Worm (Caenorhabditis elegans) whole organism, L1 larva: ENCODE measurements around the gene T19B10.12.

Experiments used
- aly-2 ChIP-seq: fragments of 150-350 bp; optimal IDR thresholded peaks from 2 replicates; lab custom pipeline; 2014; ENCODE audit warnings: missing biosample characterization, missing genetic modification characterization
- ama-1 ChIP-seq: fragments of 150-350 bp; optimal IDR thresholded peaks from 2 replicates; lab custom pipeline; 2014
- blmp-1 ChIP-seq: fragments of 150-350 bp; optimal IDR thresholded peaks from 2 replicates; lab custom pipeline; 2014; ENCODE audit warnings: missing biosample characterization, missing genetic modification characterization
- ceh-82 ChIP-seq, 3 experiments: fragments of 150-350 bp in 1 of 3; sonication (generic microtip) in 2 of 3; optimal IDR thresholded peaks; 2 replicates each; lab custom pipeline; 2014 to 2017; ENCODE audit warnings: missing biosample characterization in 3 of 3, missing genetic modification characterization in 3 of 3
- efl-1 ChIP-seq, 4 experiments: fragments of 150-350 bp; optimal IDR thresholded peaks in 3 of 4; peaks in 1 of 4; 1 replicate in 1 of 4; 2 replicates in 3 of 4; lab custom pipeline; 2014; ENCODE audit warnings: missing biosample characterization in 2 of 4, missing genetic modification characterization in 2 of 4, missing genetic modification reagents in 2 of 4
- elt-2 ChIP-seq: sonication (generic microtip); optimal IDR thresholded peaks from 2 replicates; lab custom pipeline; 2016; ENCODE audit warnings: missing genetic modification characterization, mild to moderate bottlenecking, inconsistent platforms, missing compliant biosample characterization, missing genetic modification reagents
- ets-5 ChIP-seq: fragments of 200-800 bp; sonication (Bioruptor generic); IDR thresholded peaks from 2 replicates; pipeline ENCODE4 v1.3.6; 2022; ENCODE audit warnings: missing genetic modification characterization, missing compliant biosample characterization
- fkh-10 ChIP-seq: sonication (generic microtip); optimal IDR thresholded peaks from 2 replicates; lab custom pipeline; 2017; ENCODE audit warnings: missing biosample characterization, missing genetic modification reagents, missing genetic modification characterization
- jun-1 ChIP-seq: fragments of 150-350 bp; optimal IDR thresholded peaks from 2 replicates; lab custom pipeline; 2014; ENCODE audit warnings: missing biosample characterization, missing genetic modification reagents, missing genetic modification characterization
- lsy-2 ChIP-seq, 2 experiments: fragments of 150-350 bp; optimal IDR thresholded peaks; 2 replicates each; lab custom pipeline; 2014; ENCODE audit warnings: missing biosample characterization in 2 of 2, missing genetic modification characterization in 2 of 2
- mef-2 ChIP-seq: fragments of 150-350 bp; optimal IDR thresholded peaks from 2 replicates; lab custom pipeline; 2014; ENCODE audit warnings: missing biosample characterization, missing genetic modification characterization
- mep-1 ChIP-seq: fragments of 150-350 bp; optimal IDR thresholded peaks from 2 replicates; lab custom pipeline; 2014; ENCODE audit warnings: missing biosample characterization, missing genetic modification characterization
- snpc-4 ChIP-seq: fragments of 150-350 bp; optimal IDR thresholded peaks from 2 replicates; lab custom pipeline; 2014; ENCODE audit warnings: missing biosample characterization, missing genetic modification characterization
- sup-37 ChIP-seq: fragments of 200-800 bp; sonication (Bioruptor generic); optimal IDR thresholded peaks from 2 replicates; lab custom pipeline; 2018; ENCODE audit warnings: mild to moderate bottlenecking, missing genetic modification characterization, missing compliant biosample characterization
- zip-4 ChIP-seq: fragments of 200-800 bp; sonication (Bioruptor generic); optimal IDR thresholded peaks from 2 replicates; lab custom pipeline; 2018; ENCODE audit warnings: mild to moderate bottlenecking, missing genetic modification characterization, moderate library complexity, missing compliant biosample characterization

T19B10.12 gene

DNA sequence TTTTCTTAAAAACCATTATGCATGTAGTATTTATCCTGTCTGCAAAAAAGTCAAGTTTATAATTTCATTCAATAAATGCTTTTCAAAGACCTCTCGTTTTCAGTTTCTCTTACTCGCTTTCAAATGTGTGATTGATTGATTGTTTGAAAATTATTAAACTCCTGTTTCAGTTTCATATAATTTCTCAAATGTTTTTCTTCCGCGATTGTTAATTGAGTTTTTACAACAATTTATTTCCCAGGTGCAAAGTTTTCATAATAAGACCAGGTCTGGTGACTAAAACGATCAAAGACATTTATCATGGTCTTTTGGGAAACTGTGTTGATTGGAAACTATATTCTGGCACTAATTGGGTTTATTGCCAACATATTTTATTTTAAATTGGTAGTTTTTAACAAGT is 43.6 kb downstream of the T19B10.12 start, which contains the start of gene T03F7.6:
Gene T03F7.6, plus strand, starts transcription at position 301 of the 400 bp plus-strand sequence.
- TF ChIP-seq snpc-4 (tag; lab: Kevin White, UChicago) = no peak
- TF ChIP-seq mef-2 (tag; lab: Kevin White, UChicago) = no peak

- TF ChIP-seq efl-1 (optimal IDR thresholded peaks at IDR 0.05; lab: Kevin White, UChicago) (no peak), efl-1 (GFP tag; optimal IDR thresholded peaks at IDR 0.05 in 1 of 2; lab: Kevin White, UChicago) (peak in 1 of 2 experiments; percentile 7), zip-4 (no peak)
- TF ChIP-seq, all 84 proteins: peak for 1
Measured at ce11 chrV:11298632-11299031, 47.8 kb downstream of the T19B10.12 start, which contains the start of gene T03F7.5. TSS of gene T03F7.5 (minus strand) at chrV:11298732.

- TF ChIP-seq sup-37 (no peak), jun-1 (peak; percentile 54)
Measured at ce11 chrV:11299406-11299805, 48.6 kb downstream of the T19B10.12 start.

- no peak for TF ChIP-seq fkh-10 (GFP tag; lab: Kevin White, UChicago)
- no peak for TF ChIP-seq aly-2 (tag; lab: Kevin White, UChicago)
- no peak for TF ChIP-seq ets-5 (GFP tag; lab: Robert Waterston, UW)
- TF ChIP-seq elt-2 = no peak
- no peak for TF ChIP-seq mep-1
- TF ChIP-seq ceh-82 (tag; optimal IDR thresholded peaks at IDR 0.05; lab: Kevin White, UChicago) = no peak
- no peak for TF ChIP-seq blmp-1 (tag; lab: Kevin White, UChicago)
- no peak for TF ChIP-seq lsy-2 (tag; optimal IDR thresholded peaks at IDR 0.05; lab: Kevin White, UChicago)
- TF ChIP-seq ama-1 (lab: Kevin White, UChicago) = no peak
Measured at ce11 chrV:11300539-11300938, 49.7 kb downstream of the T19B10.12 start, which contains the start of gene srh-47. TSS of gene srh-47 (minus strand) at chrV:11300639.
